Fruit fly (Drosophila melanogaster): ENCODE measurements around the gene CG17991.
A peak's percentile ranks its signal among the peaks of the same experiment; 100 is the strongest.

dm6 chr3R:27225490-27225889 lies 15.6 kb upstream of the CG17991 start:
- TF ChIP-seq CG8301 (tag; optimal IDR thresholded peaks at IDR 0.05) (peak; percentile 4), D1 (tag; optimal IDR thresholded peaks at IDR 0.05) (no peak), EcR (GFP tag; optimal IDR thresholded peaks at IDR 0.05) (no peak), Ets98B (GFP tag; IDR thresholded peaks at IDR 0.05) (no peak), CG34367 (tag; optimal IDR thresholded peaks at IDR 0.05) (no peak), Pif1B (GFP tag; optimal IDR thresholded peaks at IDR 0.05) (no peak), CG13204 (GFP tag; optimal IDR thresholded peaks at IDR 0.05) (no peak)

Data from whole organism, pupa.